Worm (Caenorhabditis elegans): Measurements from ENCODE around the gene C04B4.6.

DNA sequence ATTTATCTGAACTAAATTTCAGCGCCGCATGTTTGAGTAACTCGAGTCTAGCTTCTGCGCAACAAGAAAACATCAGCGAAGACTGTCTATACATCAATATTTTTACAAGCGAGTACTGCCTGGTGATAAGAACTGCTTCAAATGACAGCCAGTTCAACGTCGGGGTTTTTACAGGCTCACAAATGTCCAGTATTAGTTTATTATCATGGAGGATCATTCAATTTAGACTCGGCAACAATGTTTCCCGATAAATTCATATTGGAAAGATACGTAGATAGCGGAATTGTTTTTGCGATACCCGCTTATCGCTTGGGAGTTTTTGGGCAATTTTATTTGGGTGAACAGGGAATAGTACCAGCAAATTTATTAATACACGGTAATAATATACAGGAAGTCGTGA, 45.1 kb downstream of the C04B4.6 start:
- TF ChIP-seq him-1 (tag; optimal IDR thresholded peaks at IDR 0.05) (no peak), W03F9.2 (tag; optimal IDR thresholded peaks at IDR 0.05) (no peak)
